Fruit fly (Drosophila melanogaster): ENCODE measurements around the gene bi.

Gene bi

dm6 chrX:4412546-4412945, at the start of gene bi:
TSS of gene bi (plus strand) at chrX:4412856.
- no peak for TF ChIP-seq h (optimal IDR thresholded peaks at IDR 0.05)

dm6 chrX:4366196-4366595, 46.5 kb upstream of the bi start, which contains the start of gene CG3626:
TSS of gene CG3626 (plus strand) at chrX:4366417.
- TF ChIP-seq Myc (optimal IDR thresholded peaks at IDR 0.05) (no peak), ttk (optimal IDR thresholded peaks at IDR 0.05) (no peak), psq (optimal IDR thresholded peaks at IDR 0.05) (no peak), Sin3A (optimal IDR thresholded peaks at IDR 0.05) (no peak), insv (optimal IDR thresholded peaks at IDR 0.05) (no peak), h (optimal IDR thresholded peaks at IDR 0.05) (no peak)

dm6 chrX:4375574-4375973, 37.1 kb upstream of the bi start:
- no peak for TF ChIP-seq Sin3A (optimal IDR thresholded peaks at IDR 0.05)
- TF ChIP-seq ttk (optimal IDR thresholded peaks at IDR 0.05), result no peak
- TF ChIP-seq Myc (optimal IDR thresholded peaks at IDR 0.05), result no peak
- no peak for TF ChIP-seq insv (optimal IDR thresholded peaks at IDR 0.05)
- no peak for TF ChIP-seq h (optimal IDR thresholded peaks at IDR 0.05)
- TF ChIP-seq psq (optimal IDR thresholded peaks at IDR 0.05), result no peak

- TF ChIP-seq Myc (optimal IDR thresholded peaks at IDR 0.05) (no peak), insv (optimal IDR thresholded peaks at IDR 0.05) (no peak), h (optimal IDR thresholded peaks at IDR 0.05) (no peak), Sin3A (optimal IDR thresholded peaks at IDR 0.05) (no peak), ttk (optimal IDR thresholded peaks at IDR 0.05) (no peak), psq (optimal IDR thresholded peaks at IDR 0.05) (no peak)
These were observed 32.3 kb upstream of the bi start for dm6 chrX:4380381-4380780.

dm6 chrX:4381113-4381512, 31.5 kb upstream of the bi start:
- TF ChIP-seq ttk (optimal IDR thresholded peaks at IDR 0.05) (no peak), psq (optimal IDR thresholded peaks at IDR 0.05) (no peak), insv (optimal IDR thresholded peaks at IDR 0.05) (no peak), Sin3A (optimal IDR thresholded peaks at IDR 0.05) (no peak), Myc (optimal IDR thresholded peaks at IDR 0.05) (no peak), h (optimal IDR thresholded peaks at IDR 0.05) (no peak)

- no peak for TF ChIP-seq ttk (optimal IDR thresholded peaks at IDR 0.05)
These were observed 21.3 kb upstream of the bi start for dm6 chrX:4391326-4391761.

- TF ChIP-seq insv (optimal IDR thresholded peaks at IDR 0.05), result no peak
- no peak for TF ChIP-seq psq (optimal IDR thresholded peaks at IDR 0.05)
- no peak for TF ChIP-seq Sin3A (optimal IDR thresholded peaks at IDR 0.05)
- TF ChIP-seq ttk (optimal IDR thresholded peaks at IDR 0.05), result no peak
- TF ChIP-seq h (optimal IDR thresholded peaks at IDR 0.05), result no peak
- no peak for TF ChIP-seq Myc (optimal IDR thresholded peaks at IDR 0.05)
These were observed 13.0 kb upstream of the bi start for dm6 chrX:4399700-4400099.

- TF ChIP-seq Myc (optimal IDR thresholded peaks at IDR 0.05) (no peak), Sin3A (optimal IDR thresholded peaks at IDR 0.05) (no peak), psq (optimal IDR thresholded peaks at IDR 0.05) (no peak), h (optimal IDR thresholded peaks at IDR 0.05) (no peak), ttk (optimal IDR thresholded peaks at IDR 0.05) (no peak), insv (optimal IDR thresholded peaks at IDR 0.05) (no peak)
These were observed 11.0 kb upstream of the bi start for dm6 chrX:4401540-4402138.

- TF ChIP-seq insv (optimal IDR thresholded peaks at IDR 0.05) (no peak), h (optimal IDR thresholded peaks at IDR 0.05) (no peak), Sin3A (optimal IDR thresholded peaks at IDR 0.05) (no peak), ttk (optimal IDR thresholded peaks at IDR 0.05) (no peak), Myc (optimal IDR thresholded peaks at IDR 0.05) (no peak), psq (optimal IDR thresholded peaks at IDR 0.05) (no peak)
These were observed 1.2 kb upstream of the bi start for dm6 chrX:4411405-4411993.

dm6 chrX:4413146-4413545, 490 bp downstream of the bi start:
- TF ChIP-seq Myc (optimal IDR thresholded peaks at IDR 0.05) (no peak), h (optimal IDR thresholded peaks at IDR 0.05) (no peak), psq (optimal IDR thresholded peaks at IDR 0.05) (no peak), insv (optimal IDR thresholded peaks at IDR 0.05) (no peak), ttk (optimal IDR thresholded peaks at IDR 0.05) (no peak), Sin3A (optimal IDR thresholded peaks at IDR 0.05) (no peak)

- TF ChIP-seq Sin3A (optimal IDR thresholded peaks at IDR 0.05), result no peak
- no peak for TF ChIP-seq psq (optimal IDR thresholded peaks at IDR 0.05)
- no peak for TF ChIP-seq Myc (optimal IDR thresholded peaks at IDR 0.05)
- TF ChIP-seq h (optimal IDR thresholded peaks at IDR 0.05), result no peak
- TF ChIP-seq insv (optimal IDR thresholded peaks at IDR 0.05), result no peak
- TF ChIP-seq ttk (optimal IDR thresholded peaks at IDR 0.05), result no peak
These were observed 7.5 kb downstream of the bi start for dm6 chrX:4420099-4420695.

dm6 chrX:4422074-4422473, 9.4 kb downstream of the bi start:
- TF ChIP-seq Myc (optimal IDR thresholded peaks at IDR 0.05) (no peak), ttk (optimal IDR thresholded peaks at IDR 0.05) (no peak), insv (optimal IDR thresholded peaks at IDR 0.05) (no peak), psq (optimal IDR thresholded peaks at IDR 0.05) (no peak), h (optimal IDR thresholded peaks at IDR 0.05) (no peak), Sin3A (optimal IDR thresholded peaks at IDR 0.05) (no peak)

Data from Kc167 (cell line).